Fruit fly (Drosophila melanogaster): ENCODE measurements around the gene sdt.
A peak's percentile ranks its signal among the peaks of the same experiment; 100 is the strongest.

DNA sequence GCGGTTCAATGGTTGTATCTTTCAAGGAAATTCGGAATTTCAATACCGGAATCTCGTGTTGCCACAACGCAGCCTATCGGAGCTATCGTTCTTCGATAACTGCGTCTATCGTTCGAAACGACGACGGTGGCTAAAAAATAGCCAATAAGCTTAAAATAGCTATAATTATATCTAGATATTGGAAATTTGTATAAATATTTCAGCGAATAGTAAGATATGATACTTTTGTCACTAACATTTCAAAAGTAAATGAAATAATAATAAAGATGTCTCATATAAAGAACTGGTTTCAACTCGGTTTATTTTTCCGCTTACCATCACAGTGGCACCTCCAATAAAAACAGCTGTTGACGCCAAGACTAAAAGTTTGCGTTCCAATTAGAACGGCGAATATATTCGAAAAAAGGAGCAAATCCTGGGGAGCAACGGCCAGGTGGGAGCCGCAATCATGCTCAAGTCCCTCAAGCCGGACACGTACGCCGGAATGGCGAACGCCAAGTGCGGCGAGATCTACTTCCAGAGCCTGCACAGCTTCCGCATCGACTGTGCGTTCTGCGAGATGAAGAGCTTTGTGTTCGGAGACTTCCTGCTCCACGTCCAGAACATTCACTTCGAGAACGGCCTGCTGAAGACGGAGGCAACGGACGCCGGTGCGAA, 32.7 kb upstream of the sdt start, which contains the start of the genes alpha-PheRS and CG2129:
- TF ChIP-seq ss (GFP tag; optimal IDR thresholded peaks at IDR 0.05), result no peak
- no peak for TF ChIP-seq OdsH (GFP tag; optimal IDR thresholded peaks at IDR 0.05)
- peak; percentile 15 for TF ChIP-seq lz (GFP tag; optimal IDR thresholded peaks at IDR 0.05)
- TF ChIP-seq vri (GFP tag; optimal IDR thresholded peaks at IDR 0.05), result no peak
- no peak for TF ChIP-seq Lpt (GFP tag; optimal IDR thresholded peaks at IDR 0.05)
- TF ChIP-seq Sox15 (GFP tag; optimal IDR thresholded peaks at IDR 0.05), result no peak
- TF ChIP-seq CG11902 (GFP tag; optimal IDR thresholded peaks at IDR 0.05), result no peak
- TF ChIP-seq Gug (GFP tag; IDR thresholded peaks at IDR 0.05), result no peak
- no peak for TF ChIP-seq Ets96B (tag; optimal IDR thresholded peaks at IDR 0.05)
- TF ChIP-seq Eip78C (GFP tag), result peak; percentile 74
- no peak for TF ChIP-seq Sox102F (GFP tag; optimal IDR thresholded peaks at IDR 0.05)
